Worm (Caenorhabditis elegans): ENCODE data around the gene bgnt-1.4.

DNA sequence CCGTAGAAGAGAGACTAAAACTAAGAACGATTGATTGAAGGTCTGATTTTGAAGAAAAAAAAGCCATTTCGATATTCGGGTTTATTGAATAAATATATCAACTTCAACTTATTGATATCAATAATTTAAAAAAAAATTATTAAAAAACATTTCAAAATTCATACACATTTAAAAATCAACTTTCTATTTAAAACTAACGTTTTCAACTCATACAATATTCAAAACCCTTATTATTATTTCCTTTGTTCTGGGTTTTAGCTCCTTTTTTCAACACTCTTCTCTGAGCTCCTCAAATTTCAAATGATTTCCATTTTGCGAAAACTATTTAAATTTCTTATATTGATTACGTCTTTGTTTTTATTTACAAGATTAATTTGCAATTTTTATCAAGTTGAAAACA is 15.5 kb upstream of the bgnt-1.4 start, which contains the start of gene C18G1.7:
- TF ChIP-seq lir-3 (tag; optimal IDR thresholded peaks at IDR 0.05) (no peak), aly-2 (tag; optimal IDR thresholded peaks at IDR 0.05) (no peak), ama-1 (optimal IDR thresholded peaks at IDR 0.05) (no peak), nhr-41 (GFP tag; IDR thresholded peaks at IDR 0.05) (no peak), unc-39 (tag; optimal IDR thresholded peaks at IDR 0.05) (no peak), nhr-77 (tag; optimal IDR thresholded peaks at IDR 0.05) (no peak)

Data from whole organism, L4 larva.